Worm (Caenorhabditis elegans): ENCODE data around the gene sbp-1.

- no peak for TF ChIP-seq him-1 (tag; optimal IDR thresholded peaks at IDR 0.05)
- no peak for TF ChIP-seq W03F9.2 (tag; optimal IDR thresholded peaks at IDR 0.05)
Measured at ce11 chrIII:11402717-11403116, 39.6 kb downstream of the sbp-1 start, which contains the start of gene Y47D3B.12.
